Fruit fly (Drosophila melanogaster) whole organism, embryonic: ENCODE results near the gene Antp.

Source experiments
- Blimp-1 ChIP-seq: fragments of 200-800 bp; sonication (Bioruptor generic); optimal IDR thresholded peaks from 3 replicates; lab custom pipeline; 2018; ENCODE audit warnings: missing biosample characterization, missing genetic modification characterization, mild to moderate bottlenecking, moderate library complexity, missing genetic modification reagents
- CG10147 ChIP-seq: fragments of 200-800 bp; sonication (Bioruptor generic); optimal IDR thresholded peaks from 2 replicates; lab custom pipeline; 2019; ENCODE audit warnings: missing biosample characterization, mild to moderate bottlenecking, missing genetic modification characterization, moderate library complexity
- CG10979 ChIP-seq: fragments of 200-800 bp; sonication (Bioruptor generic); optimal IDR thresholded peaks from 2 replicates; lab custom pipeline; 2018; ENCODE audit warnings: missing biosample characterization, mild to moderate bottlenecking, missing genetic modification characterization, moderate library complexity
- CG11504 ChIP-seq: fragments of 200-800 bp; sonication (Bioruptor generic); optimal IDR thresholded peaks from 3 replicates; lab custom pipeline; 2019; ENCODE audit warnings: missing biosample characterization, mild to moderate bottlenecking, missing genetic modification characterization, moderate library complexity
- CG11695 ChIP-seq: fragments of 200-800 bp; sonication (Bioruptor generic); IDR thresholded peaks from 3 replicates; pipeline ENCODE4 v1.3.6; 2022; ENCODE audit warnings: missing biosample characterization, missing genetic modification characterization
- CG12659 ChIP-seq: fragments of 200-800 bp; sonication (Bioruptor generic); optimal IDR thresholded peaks from 3 replicates; lab custom pipeline; 2017; ENCODE audit warnings: mild to moderate bottlenecking, missing biosample characterization, missing genetic modification reagents, missing genetic modification characterization
- CG13775 ChIP-seq: fragments of 200-800 bp; sonication (Bioruptor generic); optimal IDR thresholded peaks from 3 replicates; lab custom pipeline; 2017; ENCODE audit warnings: missing biosample characterization, mild to moderate bottlenecking, missing genetic modification characterization
- CG13894 ChIP-seq: fragments of 200-800 bp; sonication (Bioruptor generic); optimal IDR thresholded peaks from 3 replicates; lab custom pipeline; 2018; ENCODE audit warnings: missing biosample characterization, mild to moderate bottlenecking, missing genetic modification characterization, moderate library complexity
- CG14014 ChIP-seq: fragments of 200-800 bp; sonication (Bioruptor generic); IDR thresholded peaks from 2 replicates; pipeline ENCODE4 v1.3.6; 2022; ENCODE audit warnings: missing biosample characterization, missing genetic modification characterization
- CG15073 ChIP-seq: fragments of 200-800 bp; sonication (Bioruptor generic); optimal IDR thresholded peaks from 2 replicates; lab custom pipeline; 2016; ENCODE audit warnings: missing biosample characterization, missing genetic modification characterization
- CG1603 ChIP-seq: fragments of 200-800 bp; sonication (Bioruptor generic); optimal IDR thresholded peaks from 2 replicates; lab custom pipeline; 2019; ENCODE audit warnings: missing biosample characterization, mild to moderate bottlenecking, missing genetic modification characterization, moderate library complexity
- CG18476 ChIP-seq: fragments of 200-800 bp; sonication (Bioruptor generic); optimal IDR thresholded peaks from 2 replicates; lab custom pipeline; 2016; ENCODE audit warnings: missing biosample characterization, mild to moderate bottlenecking, missing genetic modification characterization
- CG2120 ChIP-seq: fragments of 200-800 bp; sonication (Bioruptor generic); optimal IDR thresholded peaks from 3 replicates; lab custom pipeline; 2016; ENCODE audit warnings: missing biosample characterization, missing genetic modification characterization
- CG30020 ChIP-seq: fragments of 200-800 bp; optimal IDR thresholded peaks from 2 replicates; lab custom pipeline; 2019; ENCODE audit warnings: missing biosample characterization, mild to moderate bottlenecking, missing genetic modification characterization, moderate library complexity
- CG3407 ChIP-seq: fragments of 200-800 bp; sonication (Bioruptor generic); optimal IDR thresholded peaks from 2 replicates; lab custom pipeline; 2018; ENCODE audit warnings: missing biosample characterization, mild to moderate bottlenecking, missing genetic modification characterization
- CG9437 ChIP-seq: fragments of 200-800 bp; sonication (Bioruptor generic); optimal IDR thresholded peaks from 2 replicates; lab custom pipeline; 2018; ENCODE audit warnings: missing biosample characterization, mild to moderate bottlenecking, missing genetic modification characterization
- CG9817 ChIP-seq: fragments of 200-800 bp; sonication (Bioruptor generic); optimal IDR thresholded peaks from 2 replicates; lab custom pipeline; 2018; ENCODE audit warnings: missing biosample characterization, mild to moderate bottlenecking, missing genetic modification characterization, moderate library complexity
- Chrac-16 ChIP-seq: fragments of 200-800 bp; sonication (Bioruptor generic); optimal IDR thresholded peaks from 3 replicates; lab custom pipeline; 2016; ENCODE audit warnings: missing biosample characterization, missing genetic modification characterization
- Dad ChIP-seq: fragments of 200-800 bp; sonication (Bioruptor generic); optimal IDR thresholded peaks from 3 replicates; lab custom pipeline; 2016; ENCODE audit warnings: missing biosample characterization, missing genetic modification characterization
- Hr3 ChIP-seq: fragments of 200-800 bp; sonication (Bioruptor generic); optimal IDR thresholded peaks from 3 replicates; lab custom pipeline; 2016; ENCODE audit warnings: missing biosample characterization, missing genetic modification characterization
- Lhr ChIP-seq: fragments of 200-800 bp; sonication (Bioruptor generic); optimal IDR thresholded peaks from 3 replicates; lab custom pipeline; 2017; ENCODE audit warnings: mild to moderate bottlenecking, missing biosample characterization, missing genetic modification reagents, missing genetic modification characterization
- Mad ChIP-seq: fragments of 200-800 bp; sonication (Bioruptor generic); optimal IDR thresholded peaks from 2 replicates; lab custom pipeline; 2016; ENCODE audit warnings: missing biosample characterization, missing genetic modification characterization
- NK7.1 ChIP-seq: fragments of 200-800 bp; sonication (Bioruptor generic); optimal IDR thresholded peaks from 3 replicates; lab custom pipeline; 2016; ENCODE audit warnings: missing biosample characterization, missing genetic modification characterization
- NfI ChIP-seq: fragments of 200-800 bp; sonication (Bioruptor generic); optimal IDR thresholded peaks from 3 replicates; lab custom pipeline; 2018; ENCODE audit warnings: missing biosample characterization, mild to moderate bottlenecking, missing genetic modification characterization, moderate library complexity
- Ptx1 ChIP-seq: fragments of 200-800 bp; sonication (Bioruptor generic); IDR thresholded peaks from 2 replicates; pipeline ENCODE4 v1.3.6; 2022; ENCODE audit warnings: missing biosample characterization, missing genetic modification characterization
- abd-A ChIP-seq: fragments of 200-800 bp; sonication (Bioruptor generic); optimal IDR thresholded peaks from 3 replicates; lab custom pipeline; 2019; ENCODE audit warnings: missing biosample characterization, mild to moderate bottlenecking, missing genetic modification characterization, moderate library complexity
- ase ChIP-seq: fragments of 200-800 bp; sonication (Bioruptor generic); IDR thresholded peaks from 3 replicates; pipeline ENCODE4 v1.3.6; 2022; ENCODE audit warnings: missing biosample characterization, missing genetic modification characterization
- ato ChIP-seq: fragments of 200-800 bp; sonication (Bioruptor generic); IDR thresholded peaks from 2 replicates; pipeline ENCODE4 v1.3.6; 2022; ENCODE audit warnings: missing biosample characterization, missing genetic modification characterization; ENCODE audit not compliant: partially characterized antibody
- bsh ChIP-seq, 2 experiments: fragments of 200-800 bp; sonication (Bioruptor generic); optimal IDR thresholded peaks; 2 replicates each; lab custom pipeline; 2017 to 2018; ENCODE audit warnings: mild to moderate bottlenecking in 2 of 2, missing biosample characterization in 2 of 2, missing genetic modification characterization in 2 of 2, moderate library complexity in 1 of 2
- crp ChIP-seq, 2 experiments: fragments of 200-800 bp; sonication (Bioruptor generic); optimal IDR thresholded peaks; 2 replicates in 1 of 2; 3 replicates in 1 of 2; lab custom pipeline; 2017; ENCODE audit warnings: missing biosample characterization in 2 of 2, missing genetic modification characterization in 2 of 2, mild to moderate bottlenecking in 1 of 2, moderate library complexity in 1 of 2
- danr ChIP-seq: fragments of 200-800 bp; sonication (Bioruptor generic); IDR thresholded peaks from 2 replicates; pipeline ENCODE4 v1.3.6; 2022; ENCODE audit warnings: missing biosample characterization, missing genetic modification characterization
- dmrt11E ChIP-seq: fragments of 200-800 bp; sonication (Bioruptor generic); optimal IDR thresholded peaks from 3 replicates; lab custom pipeline; 2018; ENCODE audit warnings: missing biosample characterization, mild to moderate bottlenecking, missing genetic modification characterization, moderate library complexity
- fd3F ChIP-seq: fragments of 200-800 bp; sonication (Bioruptor generic); optimal IDR thresholded peaks from 2 replicates; lab custom pipeline; 2018; ENCODE audit warnings: missing biosample characterization, mild to moderate bottlenecking, missing genetic modification characterization, moderate library complexity
- lilli ChIP-seq: fragments of 200-800 bp; sonication (Bioruptor generic); optimal IDR thresholded peaks from 3 replicates; lab custom pipeline; 2016; ENCODE audit warnings: missing biosample characterization, missing genetic modification characterization
- oc ChIP-seq: fragments of 200-800 bp; sonication (Bioruptor generic); optimal IDR thresholded peaks from 2 replicates; lab custom pipeline; 2018; ENCODE audit warnings: missing biosample characterization, mild to moderate bottlenecking, missing genetic modification characterization, moderate library complexity
- org-1 ChIP-seq: fragments of 200-800 bp; sonication (Bioruptor generic); optimal IDR thresholded peaks from 2 replicates; lab custom pipeline; 2017; ENCODE audit warnings: missing biosample characterization, missing genetic modification characterization
- pho ChIP-seq: fragments of 200-800 bp; sonication (Bioruptor generic); optimal IDR thresholded peaks from 2 replicates; lab custom pipeline; 2016; ENCODE audit warnings: missing biosample characterization, missing genetic modification characterization
- prd ChIP-seq, 3 experiments: fragments of >200 bp in 2 of 3; fragments of 200-800 bp in 1 of 3; sonication (Bioruptor generic) in 1 of 3; optimal IDR thresholded peaks in 2 of 3; IDR thresholded peaks in 1 of 3; 2 replicates in 2 of 3; 3 replicates in 1 of 3; pipeline versions ENCODE4 v1.3.6 to Lab custom; 2017 to 2022; ENCODE audit warnings: missing biosample characterization in 1 of 3, missing genetic modification characterization in 1 of 3
- sens ChIP-seq: fragments of 200-800 bp; sonication (Bioruptor generic); peaks from one replicate; lab custom pipeline; 2016; ENCODE audit warnings: missing biosample characterization, missing genetic modification characterization
- shn ChIP-seq: fragments of 200-800 bp; sonication (Bioruptor generic); optimal IDR thresholded peaks from 3 replicates; lab custom pipeline; 2016; ENCODE audit warnings: missing biosample characterization, missing genetic modification characterization
- sima ChIP-seq: fragments of 200-800 bp; sonication (Bioruptor generic); optimal IDR thresholded peaks from 2 replicates; lab custom pipeline; 2016; ENCODE audit warnings: missing biosample characterization, missing genetic modification characterization
- ssp ChIP-seq: fragments of 200-800 bp; sonication (Bioruptor generic); IDR thresholded peaks from 2 replicates; pipeline ENCODE4 v1.3.6; 2022; ENCODE audit warnings: missing biosample characterization, missing genetic modification characterization
- tio ChIP-seq: fragments of 200-800 bp; sonication (Bioruptor generic); optimal IDR thresholded peaks from 2 replicates; lab custom pipeline; 2017; ENCODE audit warnings: missing biosample characterization, missing genetic modification characterization, inconsistent platforms
- tll ChIP-seq, 2 experiments: fragments of 200-800 bp in 1 of 2; fragments of >200 bp in 1 of 2; sonication (Bioruptor generic) in 1 of 2; optimal IDR thresholded peaks; 2 replicates each; lab custom pipeline; 2017 to 2019; ENCODE audit warnings: missing biosample characterization in 2 of 2, missing genetic modification characterization in 2 of 2, mild to moderate bottlenecking in 1 of 2, moderate library complexity in 1 of 2
- zen ChIP-seq: fragments of 200-800 bp; sonication (Bioruptor generic); optimal IDR thresholded peaks from 3 replicates; lab custom pipeline; 2018; ENCODE audit warnings: missing biosample characterization, mild to moderate bottlenecking, missing genetic modification characterization, moderate library complexity
- zf30C ChIP-seq: fragments of 200-800 bp; sonication (Bioruptor generic); optimal IDR thresholded peaks from 3 replicates; lab custom pipeline; 2018; ENCODE audit warnings: missing biosample characterization, mild to moderate bottlenecking, missing genetic modification characterization

Gene Antp

DNA sequence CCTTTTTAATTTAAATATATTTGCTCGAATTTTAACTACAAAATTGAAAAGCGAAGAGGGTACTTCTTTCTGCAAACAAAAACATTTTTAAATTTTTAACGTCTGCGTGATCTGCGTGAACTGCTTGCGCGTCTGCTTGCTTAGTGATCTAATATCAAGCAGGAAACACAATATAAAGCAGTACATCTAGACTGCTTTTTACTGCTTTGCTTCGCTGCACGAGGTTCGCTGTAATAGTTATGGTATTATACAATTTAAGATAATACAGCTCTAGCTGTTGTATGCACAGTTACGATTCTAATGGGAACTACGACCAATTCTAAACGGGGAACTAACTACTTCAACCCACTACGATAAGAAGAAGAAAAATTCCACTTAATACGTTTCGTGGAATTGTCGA, 90.9 kb downstream of the Antp start (continued):
- no peak for TF ChIP-seq CG15073 (GFP tag; lab: Kevin White, UChicago)
- TF ChIP-seq lilli: no peak
- peak; percentile 35 for TF ChIP-seq Chrac-16 (GFP tag; lab: Kevin White, UChicago)
- 0 out of 2 replicates have a peak, but pooled peaks have one; percentile 10 for TF ChIP-seq ato
- peak; percentile 100 for TF ChIP-seq CG18476
- no peak for TF ChIP-seq NK7.1 (GFP tag; lab: Kevin White, UChicago)
- peak; percentile 15 for TF ChIP-seq Mad (GFP tag; lab: Kevin White, UChicago)
- peak; percentile 50 for TF ChIP-seq CG1603 (tag; lab: Kevin White, UChicago)
- TF ChIP-seq zen (tag; lab: Kevin White, UChicago): peak; percentile 51
- TF ChIP-seq tll (GFP tag; optimal IDR thresholded peaks at IDR 0.05; lab: Kevin White, UChicago): peak in 1 of 2 experiments; percentile 35

DNA sequence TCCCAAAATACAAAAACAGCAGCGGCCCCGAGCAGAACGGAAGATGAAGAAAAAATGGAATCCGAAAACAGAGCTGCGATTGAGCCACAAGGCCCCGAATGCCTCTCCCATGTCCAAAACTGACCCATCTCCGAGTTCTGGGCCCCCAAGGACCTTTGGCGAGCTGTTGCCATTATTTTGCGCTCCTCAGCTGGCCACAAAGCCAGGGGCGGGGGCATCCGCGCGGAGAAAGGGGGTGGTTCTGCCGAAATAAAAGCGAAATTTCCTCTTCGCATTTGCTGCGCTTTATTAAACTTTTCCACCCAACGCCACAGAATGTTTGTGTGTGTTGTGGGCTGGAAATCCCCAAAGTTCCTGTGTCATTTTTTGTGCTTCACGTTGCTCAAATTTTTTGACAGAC, 94.7 kb downstream of the Antp start:
- TF ChIP-seq CG13894 (tag; lab: Kevin White, UChicago): peak; percentile 67
- TF ChIP-seq shn (GFP tag; lab: Kevin White, UChicago): no peak
- TF ChIP-seq Hr3 (GFP tag; lab: Kevin White, UChicago): no peak
- TF ChIP-seq zf30C (GFP tag; lab: Kevin White, UChicago): no peak
- peak; percentile 75 for TF ChIP-seq abd-A (tag; lab: Kevin White, UChicago)
- no peak for TF ChIP-seq Lhr (GFP tag; lab: Kevin White, UChicago)

dm6 chr3R:6903289-6903791, 95.7 kb downstream of the Antp start:
- TF ChIP-seq pho (GFP tag; lab: Kevin White, UChicago) (peak; percentile 2), CG14014 (GFP tag; lab: Robert Waterston, UW) (no peak), dmrt11E (tag; lab: Kevin White, UChicago) (peak; percentile 94), sima (no peak), bsh (GFP tag; optimal IDR thresholded peaks at IDR 0.05; lab: Kevin White, UChicago) (peak in 1 of 2 experiments; percentile 88), org-1 (GFP tag; lab: Kevin White, UChicago) (peak; percentile 60), CG13775 (GFP tag; lab: Kevin White, UChicago) (peak; percentile 73), fd3F (GFP tag; lab: Kevin White, UChicago) (peak; percentile 4), CG2120 (peak; percentile 14), CG10147 (GFP tag; lab: Kevin White, UChicago) (peak; percentile 50), Blimp-1 (GFP tag; lab: Kevin White, UChicago) (peak; percentile 84), oc (tag; lab: Kevin White, UChicago) (peak; percentile 66), CG9437 (peak; percentile 69), danr (0 out of 2 replicates have a peak, but pooled peaks have one; percentile 23), Ptx1 (GFP tag; lab: Robert Waterston, UW) (peak; percentile 68), CG3407 (peak; percentile 71), ase (GFP tag; lab: Robert Waterston, UW) (0 out of 3 replicates have a peak, but pooled peaks have one; percentile 4), NfI (GFP tag; lab: Kevin White, UChicago) (peak; percentile 26), CG12659 (GFP tag; lab: Kevin White, UChicago) (peak; percentile 59), CG30020 (peak; percentile 57), tio (GFP tag; lab: Kevin White, UChicago) (peak; percentile 52), CG11695 (GFP tag; lab: Robert Waterston, UW) (peak; percentile 67; the same call in 2 of the 3 replicates), CG10979 (tag; lab: Kevin White, UChicago) (peak; percentile 91), prd (optimal IDR thresholded peaks at IDR 0.05; lab: Kevin White, UChicago) (no peak), prd (GFP tag; IDR thresholded peaks at IDR 0.05; lab: Robert Waterston, UW) (peak; percentile 75; the same call in 2 of the 3 replicates), sens (GFP tag; lab: Kevin White, UChicago) (peak; percentile 87), CG11504 (peak; percentile 88), CG9817 (peak; percentile 23), crp (GFP tag; optimal IDR thresholded peaks at IDR 0.05; lab: Kevin White, UChicago) (peak in 1 of 2 experiments; percentile 14), Dad (GFP tag; lab: Kevin White, UChicago) (no peak), ssp (GFP tag; lab: Robert Waterston, UW) (peak; percentile 48; the same call in 1 of the 2 replicates)
